Worm (Caenorhabditis elegans): Measurements from ENCODE around the gene cwc-15.
"Not testable (repeated sequence)": the region's sequence is repeated elsewhere in the genome, so short reads cannot be mapped to it uniquely, and the experiment has no call there.

DNA sequence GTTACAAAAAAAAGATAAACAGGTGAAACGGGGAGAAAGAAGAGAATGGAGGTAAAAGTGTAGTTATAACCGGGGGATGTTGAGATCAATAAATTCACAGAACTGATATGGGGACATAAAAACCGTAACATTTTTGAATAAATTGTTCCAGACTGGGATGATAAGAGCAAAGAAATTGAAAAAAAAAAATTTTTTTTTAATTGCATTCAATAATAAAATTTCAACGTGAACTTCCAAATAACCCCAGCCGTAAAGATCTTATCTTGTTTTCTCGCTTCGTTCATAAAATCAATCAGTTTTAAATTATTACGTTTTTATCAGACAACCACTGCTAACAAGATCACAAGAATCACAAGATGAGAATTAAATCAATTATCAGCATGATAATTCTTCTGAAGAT, 31.3 kb upstream of the cwc-15 start, which contains the start of gene C06C6.7:
- TF ChIP-seq lin-1 (GFP tag; IDR thresholded peaks at IDR 0.05); lin-15B (tag; optimal IDR thresholded peaks at IDR 0.05); fos-1 (tag; optimal IDR thresholded peaks at IDR 0.05); hlh-30 (tag; optimal IDR thresholded peaks at IDR 0.05; ENCODE audit: insufficient read depth); nhr-111 (GFP tag; optimal IDR thresholded peaks at IDR 0.05); nhr-6 (tag; optimal IDR thresholded peaks at IDR 0.05); ces-1 (GFP tag; optimal IDR thresholded peaks at IDR 0.05); dpl-1 (GFP tag; optimal IDR thresholded peaks at IDR 0.05); nhr-11 (tag; optimal IDR thresholded peaks at IDR 0.05); ama-1 (optimal IDR thresholded peaks at IDR 0.05); skn-1 (tag; optimal IDR thresholded peaks at IDR 0.05): not testable (repeated sequence)
